Worm (Caenorhabditis elegans) whole organism, late embryonic: ENCODE measurements around the gene ula-1.

ENCODE experiments used
- C08G9.2 ChIP-seq: sonication (generic microtip); optimal IDR thresholded peaks from 2 replicates; lab custom pipeline; 2016; ENCODE audit warnings: mild to moderate bottlenecking, missing genetic modification characterization, moderate library complexity, missing compliant biosample characterization
- ama-1 ChIP-seq: fragments of 150-350 bp; optimal IDR thresholded peaks from 2 replicates; lab custom pipeline; 2014
- ceh-19 ChIP-seq: fragments of 200-800 bp; sonication (Bioruptor generic); optimal IDR thresholded peaks from 2 replicates; lab custom pipeline; 2018; ENCODE audit warnings: mild to moderate bottlenecking, missing genetic modification characterization, missing compliant biosample characterization
- dmd-4 ChIP-seq: sonication (generic microtip); optimal IDR thresholded peaks from 2 replicates; lab custom pipeline; 2016; ENCODE audit warnings: borderline replicate concordance, missing genetic modification characterization, missing compliant biosample characterization
- fkh-10 ChIP-seq: fragments of 150-350 bp; optimal IDR thresholded peaks from 2 replicates; lab custom pipeline; 2014; ENCODE audit warnings: missing biosample characterization, missing genetic modification reagents, missing genetic modification characterization
- nhr-11 ChIP-seq: fragments of 150-350 bp; optimal IDR thresholded peaks from 2 replicates; lab custom pipeline; 2014; ENCODE audit warnings: missing biosample characterization, missing genetic modification characterization
- pag-3 ChIP-seq: sonication (generic microtip); optimal IDR thresholded peaks from 2 replicates; lab custom pipeline; 2016; ENCODE audit warnings: missing compliant biosample characterization, missing genetic modification characterization, borderline replicate concordance
- pha-4 ChIP-seq: fragments of 150-350 bp; optimal IDR thresholded peaks from 2 replicates; lab custom pipeline; 2018; ENCODE audit warnings: missing biosample characterization, missing genetic modification reagents, missing genetic modification characterization
- pqm-1 ChIP-seq: sonication (generic microtip); optimal IDR thresholded peaks from 2 replicates; lab custom pipeline; 2016; ENCODE audit warnings: missing genetic modification characterization, missing compliant biosample characterization
- unc-42 ChIP-seq: sonication (generic microtip); optimal IDR thresholded peaks from 2 replicates; lab custom pipeline; 2016; ENCODE audit warnings: missing genotype, missing genetic modification characterization, missing compliant biosample characterization

ce11 chrIII:4870478-4870877 is 49.6 kb downstream of the ula-1 start, which contains the start of gene gipc-1:
- TF ChIP-seq pag-3 (tag; lab: Kevin White, UChicago) (no peak), C08G9.2 (tag; lab: Kevin White, UChicago) (no peak), ama-1 (lab: Kevin White, UChicago) (no peak), fkh-10 (no peak), pha-4 (no peak), pqm-1 (tag; lab: Kevin White, UChicago) (no peak), unc-42 (tag; lab: Kevin White, UChicago) (no peak), ceh-19 (GFP tag; lab: Kevin White, UChicago) (no peak), dmd-4 (tag; lab: Kevin White, UChicago) (no peak), nhr-11 (no peak)
